Worm (Caenorhabditis elegans) whole organism, L4/young adult: Measurements from ENCODE around the gene Y48A6B.9.

Experiments
- W03F9.2 ChIP-seq: fragments of 150-350 bp; optimal IDR thresholded peaks from 2 replicates; lab custom pipeline; 2014; ENCODE audit warnings: missing biosample characterization, missing genetic modification characterization
- dao-5 ChIP-seq: sonication (generic microtip); optimal IDR thresholded peaks from 2 replicates; lab custom pipeline; 2016; ENCODE audit warnings: missing genotype, missing genetic modification characterization, moderate library complexity, missing compliant biosample characterization
- him-1 ChIP-seq: sonication (generic microtip); optimal IDR thresholded peaks from 2 replicates; lab custom pipeline; 2016; ENCODE audit warnings: missing genotype, missing genetic modification reagents, missing genetic modification characterization, missing compliant biosample characterization

The Y48A6B.9 gene

ce11 chrIII:11032872-11033271 is at the start of gene Y48A6B.9:
Gene Y48A6B.9, plus strand, starts transcription at chrIII:11033172.
- TF ChIP-seq him-1 (tag; lab: Kevin White, UChicago) (no peak), W03F9.2 (no peak), dao-5 (no peak)

- no peak for TF ChIP-seq dao-5
- no peak for TF ChIP-seq W03F9.2
- no peak for TF ChIP-seq him-1 (tag; lab: Kevin White, UChicago)
Measured at ce11 chrIII:10985559-10986036, 47.4 kb upstream of the Y48A6B.9 start, which contains the start of gene col-93. Gene col-93, minus strand, starts transcription at chrIII:10985609.

- no peak for TF ChIP-seq W03F9.2
- TF ChIP-seq him-1 (tag; lab: Kevin White, UChicago): no peak
- no peak for TF ChIP-seq dao-5
Measured at ce11 chrIII:10987561-10988184, 45.3 kb upstream of the Y48A6B.9 start, which contains the start of gene col-94. Gene col-94, minus strand, starts transcription at chrIII:10987873.

- peak; percentile 89 for TF ChIP-seq dao-5
- peak; percentile 97 for TF ChIP-seq him-1 (tag; lab: Kevin White, UChicago)
- peak; percentile 81 for TF ChIP-seq W03F9.2
Measured at ce11 chrIII:10989491-10990032, 43.4 kb upstream of the Y48A6B.9 start.

ce11 chrIII:10994085-10994484 is 38.9 kb upstream of the Y48A6B.9 start:
- TF ChIP-seq W03F9.2: no peak
- no peak for TF ChIP-seq him-1 (tag; lab: Kevin White, UChicago)

- TF ChIP-seq dao-5 (no peak), W03F9.2 (no peak), him-1 (tag; lab: Kevin White, UChicago) (no peak)
Measured at ce11 chrIII:10995156-10995555, 37.8 kb upstream of the Y48A6B.9 start, which contains the start of gene dmsr-5. Gene dmsr-5, minus strand, starts transcription at chrIII:10995256.

- TF ChIP-seq W03F9.2 (no peak), him-1 (tag; lab: Kevin White, UChicago) (no peak), dao-5 (no peak)
Measured at ce11 chrIII:11002808-11003207, 30.2 kb upstream of the Y48A6B.9 start.

- TF ChIP-seq W03F9.2 (peak; percentile 76), him-1 (tag; lab: Kevin White, UChicago) (no peak)
Measured at ce11 chrIII:11007552-11008272, 25.3 kb upstream of the Y48A6B.9 start, which contains the start of the genes fipr-17 and Y48A6B.3. Gene fipr-17, minus strand, starts transcription at chrIII:11007602. Gene Y48A6B.3, plus strand, starts transcription at chrIII:11008222.

ce11 chrIII:11008869-11009268 is 24.1 kb upstream of the Y48A6B.9 start, which contains the start of gene exos-1:
Gene exos-1, plus strand, starts transcription at chrIII:11009043.
- no peak for TF ChIP-seq W03F9.2
- no peak for TF ChIP-seq him-1 (tag; lab: Kevin White, UChicago)
- TF ChIP-seq dao-5: no peak

- no peak for TF ChIP-seq W03F9.2
- no peak for TF ChIP-seq him-1 (tag; lab: Kevin White, UChicago)
- no peak for TF ChIP-seq dao-5
Measured at ce11 chrIII:11010597-11010996, 22.4 kb upstream of the Y48A6B.9 start.

ce11 chrIII:11012264-11012663 is 20.7 kb upstream of the Y48A6B.9 start, which contains the start of gene kvs-4:
Gene kvs-4, plus strand, starts transcription at chrIII:11012564.
- no peak for TF ChIP-seq him-1 (tag; lab: Kevin White, UChicago)
- TF ChIP-seq W03F9.2: no peak
- no peak for TF ChIP-seq dao-5

ce11 chrIII:11022278-11022677 is 10.7 kb upstream of the Y48A6B.9 start:
- no peak for TF ChIP-seq W03F9.2

- no peak for TF ChIP-seq dao-5
- no peak for TF ChIP-seq him-1 (tag; lab: Kevin White, UChicago)
Measured at ce11 chrIII:11025138-11025537, 7.8 kb upstream of the Y48A6B.9 start.

ce11 chrIII:11026516-11027048 is 6.4 kb upstream of the Y48A6B.9 start, which contains the start of gene Y48A6B.7:
Gene Y48A6B.7, minus strand, starts transcription at chrIII:11026566.
- TF ChIP-seq W03F9.2 (peak; percentile 28), dao-5 (no peak)
